Worm (Caenorhabditis elegans): ENCODE measurements around the gene D1005.6.
"Not testable (repeated sequence)": the region's sequence is repeated elsewhere in the genome, so short reads cannot be mapped to it uniquely, and the experiment has no call there.

Gene D1005.6

DNA sequence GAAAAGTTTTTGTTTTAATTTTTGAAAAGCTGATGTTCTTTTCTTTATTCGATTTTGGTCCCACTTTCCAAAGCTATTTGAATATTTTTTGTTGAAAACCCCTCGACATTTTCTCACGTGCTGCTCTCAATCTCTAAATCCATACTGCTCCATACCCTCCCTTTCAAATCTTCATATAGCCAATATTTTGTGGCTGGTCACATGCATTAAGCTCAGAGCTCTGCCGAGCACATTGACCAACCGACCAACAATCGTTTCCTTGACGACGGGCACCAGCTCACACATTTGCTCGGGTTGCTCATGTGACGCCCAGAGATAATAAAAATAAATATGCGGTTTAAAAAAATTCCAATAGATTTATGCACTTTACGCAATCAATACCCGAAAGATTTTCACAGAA, 25.7 kb downstream of the D1005.6 start:
- TF ChIP-seq lim-6 (tag; optimal IDR thresholded peaks at IDR 0.05) (no peak), nfya-1 (tag; optimal IDR thresholded peaks at IDR 0.05) (peak; percentile 5), hlh-13 (GFP tag; optimal IDR thresholded peaks at IDR 0.05) (no peak), unc-3 (GFP tag; conservative IDR thresholded peaks at IDR 0.05) (no peak), unc-3 (tag; optimal IDR thresholded peaks at IDR 0.05) (no peak), ahr-1 (tag; optimal IDR thresholded peaks at IDR 0.05) (no peak), pqm-1 (tag; optimal IDR thresholded peaks at IDR 0.05) (no peak), ceh-18 (tag; optimal IDR thresholded peaks at IDR 0.05) (no peak), lin-11 (tag; optimal IDR thresholded peaks at IDR 0.05) (no peak), hlh-15 (tag; optimal IDR thresholded peaks at IDR 0.05) (no peak), C08G9.2 (tag; optimal IDR thresholded peaks at IDR 0.05) (no peak), pag-3 (tag; optimal IDR thresholded peaks at IDR 0.05; ENCODE audit: borderline replicate concordance) (no peak), hlh-8 (tag; optimal IDR thresholded peaks at IDR 0.05) (no peak), sdc-2 (tag; optimal IDR thresholded peaks at IDR 0.05) (peak; percentile 96), pax-1 (tag; optimal IDR thresholded peaks at IDR 0.05) (no peak)

DNA sequence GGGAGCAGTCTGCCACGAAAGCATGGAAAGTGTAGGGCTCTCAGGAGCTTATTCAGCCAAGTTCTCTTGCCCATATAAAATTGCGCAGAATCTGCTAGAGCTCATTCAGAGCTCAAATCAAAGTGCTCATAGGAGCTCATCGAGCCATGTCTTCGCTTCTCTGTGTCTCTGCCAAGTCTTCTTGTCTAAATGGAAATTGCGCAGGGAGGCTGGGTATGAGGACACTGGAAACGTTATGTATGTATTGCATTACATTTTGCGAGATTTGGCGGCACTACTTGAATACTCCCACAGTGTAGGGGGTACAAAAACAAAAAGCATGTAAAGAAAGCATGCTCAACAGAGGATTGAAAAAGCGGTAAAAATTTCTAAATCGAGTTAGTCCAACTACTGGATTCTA, 27.5 kb downstream of the D1005.6 start:
- no peak for TF ChIP-seq C08G9.2 (tag; optimal IDR thresholded peaks at IDR 0.05)
- peak; percentile 8 for TF ChIP-seq unc-42 (tag; optimal IDR thresholded peaks at IDR 0.05)
- peak; percentile 27 for TF ChIP-seq nfya-1 (tag; optimal IDR thresholded peaks at IDR 0.05)
- TF ChIP-seq sdc-2 (tag; optimal IDR thresholded peaks at IDR 0.05), result peak; percentile 97

DNA sequence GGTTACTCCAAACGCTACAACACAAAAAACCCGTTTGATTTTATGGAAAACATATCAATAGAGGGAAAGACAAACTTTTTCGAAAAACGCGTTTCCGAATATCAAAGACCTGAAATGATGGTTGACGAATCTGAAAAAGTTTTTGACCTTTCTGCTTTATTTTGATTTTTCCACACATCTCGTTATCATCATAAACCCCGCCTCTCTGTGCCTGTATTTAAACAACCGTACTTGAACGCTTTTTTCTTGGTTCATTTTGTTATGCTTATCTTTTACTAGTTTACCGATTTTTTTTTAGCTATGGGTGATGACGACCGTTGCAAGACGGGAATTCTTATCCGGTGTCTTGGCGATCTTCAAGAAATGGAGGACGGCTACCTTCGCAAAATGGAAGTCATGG, 33.9 kb downstream of the D1005.6 start, which contains the start of gene F19G12.1:
TSS of gene F19G12.1 (plus strand) at position 301 of the 400 bp plus-strand sequence.
- not testable (repeated sequence) for TF ChIP-seq unc-55 (GFP tag; optimal IDR thresholded peaks at IDR 0.05); pqm-1 (tag; optimal IDR thresholded peaks at IDR 0.05); dmd-4 (tag; optimal IDR thresholded peaks at IDR 0.05; ENCODE audit: borderline replicate concordance)

DNA sequence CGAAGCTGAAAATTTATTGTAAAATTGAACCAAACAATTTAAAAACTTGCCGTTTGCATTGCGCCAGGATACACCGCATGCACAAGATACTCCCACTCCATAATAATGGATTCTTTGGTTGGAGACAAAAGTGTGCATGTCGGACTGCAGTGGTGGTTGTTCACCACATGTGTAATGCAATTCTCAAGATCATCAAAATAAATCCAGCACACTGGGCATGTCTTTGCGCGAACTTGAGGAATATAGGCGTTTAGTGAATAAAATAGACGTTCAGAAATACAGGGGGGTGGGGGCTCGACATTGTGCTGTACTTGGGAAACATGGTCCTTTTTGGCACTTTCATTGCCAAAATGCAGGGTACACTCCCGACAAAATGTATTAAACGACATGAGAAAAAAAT, 38.2 kb downstream of the D1005.6 start, which contains the start of gene F19G12.11:
TSS of gene F19G12.11 (minus strand) at position 101 of the 400 bp plus-strand sequence.
- TF ChIP-seq C08G9.2 (tag; optimal IDR thresholded peaks at IDR 0.05) (no peak), eyg-1 (tag; optimal IDR thresholded peaks at IDR 0.05) (no peak), ceh-48 (tag; optimal IDR thresholded peaks at IDR 0.05) (no peak), hlh-6 (tag; optimal IDR thresholded peaks at IDR 0.05) (no peak), pqm-1 (tag; optimal IDR thresholded peaks at IDR 0.05) (no peak), sox-2 (GFP tag; IDR thresholded peaks at IDR 0.05) (no peak), madf-2 (tag; optimal IDR thresholded peaks at IDR 0.05) (no peak), ahr-1 (tag; optimal IDR thresholded peaks at IDR 0.05) (no peak), C38D4.7 (GFP tag; optimal IDR thresholded peaks at IDR 0.05) (no peak), ceh-24 (tag; optimal IDR thresholded peaks at IDR 0.05) (no peak), lin-11 (tag; optimal IDR thresholded peaks at IDR 0.05) (no peak), nhr-232 (tag; optimal IDR thresholded peaks at IDR 0.05) (no peak), sdc-2 (tag; optimal IDR thresholded peaks at IDR 0.05) (no peak), hlh-30 (tag; optimal IDR thresholded peaks at IDR 0.05; ENCODE audit: insufficient read depth) (no peak), elt-4 (tag; optimal IDR thresholded peaks at IDR 0.05) (no peak), che-1 (tag; optimal IDR thresholded peaks at IDR 0.05) (no peak), dmd-4 (tag; optimal IDR thresholded peaks at IDR 0.05; ENCODE audit: borderline replicate concordance) (no peak), ceh-2 (tag; optimal IDR thresholded peaks at IDR 0.05) (no peak), ref-2 (tag; optimal IDR thresholded peaks at IDR 0.05) (no peak), pros-1 (tag; optimal IDR thresholded peaks at IDR 0.05) (no peak)

DNA sequence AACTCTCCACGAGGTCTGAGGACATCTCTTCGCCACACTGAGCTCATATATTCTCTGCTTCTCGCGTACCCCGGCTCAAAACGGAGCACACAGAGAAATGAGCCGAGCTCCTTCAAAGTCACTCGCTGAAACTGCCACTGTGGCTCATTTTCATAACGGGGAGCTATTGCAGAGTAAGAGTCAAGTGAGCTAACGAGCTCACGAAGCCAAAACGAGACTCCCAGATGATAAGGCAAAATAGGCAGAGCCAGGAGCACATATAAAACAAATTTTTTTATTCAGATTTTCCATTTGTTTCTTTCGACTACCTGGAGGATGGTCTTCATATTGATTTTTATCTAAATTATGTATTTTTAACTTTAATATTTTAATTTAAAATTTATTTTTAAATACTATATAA, 40.1 kb downstream of the D1005.6 start, which contains the start of gene F19G12.3:
TSS of gene F19G12.3 (plus strand) at position 301 of the 400 bp plus-strand sequence.
- TF ChIP-seq ttx-3 (tag; optimal IDR thresholded peaks at IDR 0.05) (no peak), ceh-48 (tag; optimal IDR thresholded peaks at IDR 0.05) (no peak), syd-9 (tag; optimal IDR thresholded peaks at IDR 0.05) (no peak), K09A11.1 (tag; optimal IDR thresholded peaks at IDR 0.05; ENCODE audit: insufficient read depth) (no peak), lin-11 (tag; optimal IDR thresholded peaks at IDR 0.05) (no peak), odd-2 (tag; optimal IDR thresholded peaks at IDR 0.05) (no peak), Y22D7AL.16 (tag; optimal IDR thresholded peaks at IDR 0.05) (no peak), madf-2 (tag; optimal IDR thresholded peaks at IDR 0.05) (no peak), nhr-232 (tag; optimal IDR thresholded peaks at IDR 0.05) (no peak)

All from whole organism, late embryonic.